Worm (Caenorhabditis elegans) whole organism, young adult: ENCODE results near the gene Y116A8C.29.

Experiments
- F22D6.2 ChIP-seq: sonication (generic microtip); optimal IDR thresholded peaks from 2 replicates; lab custom pipeline; 2016; ENCODE audit warnings: mild to moderate bottlenecking, missing genetic modification characterization, missing compliant biosample characterization
- K11D2.4 ChIP-seq: fragments of 200-800 bp; sonication (Bioruptor generic); IDR thresholded peaks from 2 replicates; pipeline ENCODE4 v1.3.6; 2022; ENCODE audit warnings: missing genetic modification reagents, missing genetic modification characterization, missing compliant biosample characterization
- akir-1 ChIP-seq: fragments of 200-800 bp; sonication (Bioruptor generic); optimal IDR thresholded peaks from 2 replicates; lab custom pipeline; 2018; ENCODE audit warnings: mild to moderate bottlenecking, missing genetic modification characterization, moderate library complexity, missing compliant biosample characterization
- ama-1 ChIP-seq, 3 experiments: fragments of 150-350 bp in 1 of 3; sonication (generic microtip) in 2 of 3; optimal IDR thresholded peaks; 2 replicates each; lab custom pipeline; 2014 to 2018; ENCODE audit warnings: missing biosample characterization in 2 of 3, missing genetic modification characterization in 2 of 3, missing genetic modification reagents in 2 of 3
- cebp-2 ChIP-seq: fragments of 200-800 bp; sonication (Bioruptor generic); IDR thresholded peaks from 2 replicates; pipeline ENCODE4 v1.3.6; 2022; ENCODE audit warnings: missing genetic modification characterization, missing compliant biosample characterization
- ceh-58 ChIP-seq: fragments of 200-800 bp; sonication (Bioruptor generic); IDR thresholded peaks from 2 replicates; pipeline ENCODE4 v1.3.6; 2022; ENCODE audit warnings: missing genetic modification characterization, missing compliant biosample characterization
- ceh-79 ChIP-seq: sonication (generic microtip); optimal IDR thresholded peaks from 2 replicates; lab custom pipeline; 2017; ENCODE audit warnings: mild to moderate bottlenecking, missing genetic modification characterization, missing compliant biosample characterization
- gei-17 ChIP-seq: fragments of 200-800 bp; sonication (Bioruptor generic); optimal IDR thresholded peaks from 2 replicates; lab custom pipeline; 2018; ENCODE audit warnings: mild to moderate bottlenecking, missing genetic modification characterization, missing compliant biosample characterization
- hlh-26 ChIP-seq: fragments of 200-800 bp; sonication (Bioruptor generic); conservative IDR thresholded peaks from 2 replicates; pipeline ENCODE4 v1.3.6; 2022; ENCODE audit warnings: missing genetic modification reagents, missing genetic modification characterization, missing compliant biosample characterization
- pha-4 ChIP-seq: fragments of 150-350 bp; sonication (generic microtip); optimal IDR thresholded peaks from 2 replicates; lab custom pipeline; 2014; ENCODE audit warnings: missing biosample characterization, missing genetic modification reagents, missing genetic modification characterization
- somi-1 ChIP-seq: fragments of 200-800 bp; sonication (Bioruptor generic); optimal IDR thresholded peaks from 2 replicates; lab custom pipeline; 2018; ENCODE audit warnings: mild to moderate bottlenecking, missing genetic modification characterization, missing compliant biosample characterization
- unc-62 ChIP-seq: fragments of 150-350 bp; optimal IDR thresholded peaks from 2 replicates; lab custom pipeline; 2014; ENCODE audit warnings: missing biosample characterization, missing genetic modification reagents, missing genetic modification characterization

ce11 chrIV:17045691-17046090 is 48.1 kb upstream of the Y116A8C.29 start, which contains the start of gene clec-195:
- TF ChIP-seq ama-1 (optimal IDR thresholded peaks at IDR 0.05; lab: Kevin White, UChicago) (no peak), ama-1 (GFP tag; optimal IDR thresholded peaks at IDR 0.05; lab: Kevin White, UChicago) (no peak), K11D2.4 (GFP tag; lab: Robert Waterston, UW) (no peak), unc-62 (GFP tag; lab: Kevin White, UChicago) (no peak), gei-17 (GFP tag; lab: Kevin White, UChicago) (no peak), hlh-26 (no peak), F22D6.2 (tag; lab: Kevin White, UChicago) (no peak), somi-1 (GFP tag; lab: Kevin White, UChicago) (no peak), ceh-79 (tag; lab: Kevin White, UChicago) (no peak), pha-4 (no peak), akir-1 (no peak), ceh-58 (GFP tag; lab: Robert Waterston, UW) (no peak), cebp-2 (no peak)
